Worm (Caenorhabditis elegans) whole organism, L4 larva: ENCODE measurements around the gene srbc-75.

Source experiments
- F26F4.8 ChIP-seq: fragments of 200-800 bp; sonication (Bioruptor generic); conservative IDR thresholded peaks from 2 replicates; pipeline ENCODE4 v1.3.6; 2022; ENCODE audit warnings: missing genetic modification characterization, missing compliant biosample characterization
- aly-2 ChIP-seq: sonication (generic microtip); optimal IDR thresholded peaks from 2 replicates; lab custom pipeline; 2018; ENCODE audit warnings: missing biosample characterization, missing genetic modification characterization
- dve-1 ChIP-seq: sonication (generic microtip); optimal IDR thresholded peaks from 2 replicates; lab custom pipeline; 2017; ENCODE audit warnings: antibody characterized with exemption, mild to moderate bottlenecking, missing genetic modification characterization, missing compliant biosample characterization; ENCODE audit not compliant: insufficient read depth
- skn-1 ChIP-seq: fragments of 150-350 bp; optimal IDR thresholded peaks from 2 replicates; lab custom pipeline; 2014; ENCODE audit warnings: missing biosample characterization, missing genetic modification characterization
- unc-39 ChIP-seq: sonication (generic microtip); optimal IDR thresholded peaks from 2 replicates; lab custom pipeline; 2017; ENCODE audit warnings: missing biosample characterization, missing genetic modification characterization
- zag-1 ChIP-seq: fragments of 150-350 bp; optimal IDR thresholded peaks from 2 replicates; lab custom pipeline; 2014; ENCODE audit warnings: missing biosample characterization, missing genetic modification characterization

DNA sequence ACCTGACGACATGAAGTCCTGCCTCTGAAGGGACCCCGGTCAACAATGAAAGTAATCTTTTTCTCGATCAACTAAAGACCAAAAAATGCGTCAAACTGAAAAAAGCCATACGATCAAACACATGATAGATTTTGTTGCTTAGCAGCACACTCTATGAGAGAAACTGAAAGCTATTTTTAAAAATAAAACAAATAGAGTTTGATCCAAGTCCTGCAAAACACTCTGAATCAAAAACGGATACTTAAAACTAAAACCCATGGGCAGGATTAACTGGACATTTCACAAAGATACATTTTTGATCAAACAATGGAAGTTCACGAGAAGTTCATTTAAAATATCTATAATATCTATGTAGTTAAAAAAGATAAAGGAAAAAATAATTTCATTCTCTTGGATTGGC lies 13.8 kb downstream of the srbc-75 start, which contains the start of gene T10H4.13:
- no peak for TF ChIP-seq F26F4.8 (GFP tag; lab: Robert Waterston, UW)
- no peak for TF ChIP-seq skn-1 (tag; lab: Kevin White, UChicago)
- TF ChIP-seq zag-1 (tag; lab: Kevin White, UChicago) = no peak
- TF ChIP-seq aly-2 (tag; lab: Kevin White, UChicago) = no peak
- TF ChIP-seq dve-1 (tag; lab: Kevin White, UChicago) = no peak
- TF ChIP-seq unc-39 = no peak
